Worm (Caenorhabditis elegans) whole organism, L4 larva: Measurements from ENCODE around the gene F09F7.6.

Experiments used
- ceh-28 ChIP-seq: fragments of 150-350 bp; optimal IDR thresholded peaks from 2 replicates; lab custom pipeline; 2014; ENCODE audit warnings: missing biosample characterization, missing genetic modification reagents, missing genetic modification characterization
- egl-27 ChIP-seq: sonication (generic microtip); optimal IDR thresholded peaks from 3 replicates; lab custom pipeline; 2017; ENCODE audit warnings: missing biosample characterization, missing genetic modification reagents, missing genetic modification characterization
- lin-39 ChIP-seq: fragments of 150-350 bp; optimal IDR thresholded peaks from 2 replicates; lab custom pipeline; 2014; ENCODE audit warnings: missing biosample characterization, missing genetic modification reagents, missing genetic modification characterization
- snpc-4 ChIP-seq: fragments of 150-350 bp; optimal IDR thresholded peaks from 2 replicates; lab custom pipeline; 2014; ENCODE audit warnings: missing biosample characterization, missing genetic modification characterization
- unc-62 ChIP-seq, 3 experiments: fragments of 150-350 bp in 1 of 3; sonication (generic microtip); optimal IDR thresholded peaks in 2 of 3; peaks in 1 of 3; 1 replicate in 1 of 3; 2 replicates in 2 of 3; lab custom pipeline; 2014 to 2017; ENCODE audit warnings: missing biosample characterization in 3 of 3, missing genetic modification characterization in 3 of 3, missing genetic modification reagents in 3 of 3, missing genotype in 1 of 3

DNA sequence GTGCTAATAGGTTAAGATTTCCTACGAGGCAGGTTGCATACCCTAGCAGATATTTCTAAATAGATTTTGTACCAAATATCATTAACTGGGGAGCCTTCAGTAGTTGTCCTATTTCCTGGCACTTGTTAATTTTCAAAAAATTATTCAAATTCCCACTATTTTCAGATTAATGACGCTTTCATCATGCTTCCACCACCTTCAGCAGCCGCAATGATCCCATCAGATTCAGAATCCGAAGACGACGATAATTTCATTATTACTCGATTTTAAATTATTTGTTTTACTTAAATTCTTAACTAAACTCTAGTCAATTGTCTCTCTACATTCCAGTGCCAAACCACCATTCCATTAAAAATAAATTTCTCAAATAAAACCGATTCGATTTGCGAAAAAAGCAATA is 1.1 kb downstream of the F09F7.6 start:
- TF ChIP-seq egl-27 (tag; lab: Kevin White, UChicago) (no peak), snpc-4 (no peak), unc-62 (GFP tag; optimal IDR thresholded peaks at IDR 0.05 in 1 of 2; lab: Kevin White, UChicago) (no peak), unc-62 (tag; optimal IDR thresholded peaks at IDR 0.05; lab: Kevin White, UChicago) (no peak), lin-39 (tag; lab: Kevin White, UChicago) (no peak), ceh-28 (tag; lab: Kevin White, UChicago) (no peak)
